Worm (Caenorhabditis elegans) whole organism, L2 larva: Measurements from ENCODE around the gene dac-1.

Experiments
- lin-11 ChIP-seq: fragments of 150-350 bp; sonication (generic microtip); optimal IDR thresholded peaks from 2 replicates; lab custom pipeline; 2014; ENCODE audit warnings: missing biosample characterization, missing genetic modification characterization, inconsistent platforms, mixed read lengths
- mdl-1 ChIP-seq, 2 experiments: fragments of 150-350 bp in 1 of 2; sonication (generic microtip) in 1 of 2; optimal IDR thresholded peaks; 2 replicates each; lab custom pipeline; 2017; ENCODE audit warnings: missing biosample characterization in 2 of 2, missing genetic modification characterization in 2 of 2

- TF ChIP-seq mdl-1 (tag; optimal IDR thresholded peaks at IDR 0.05; lab: Kevin White, UChicago), result no peak
- no peak for TF ChIP-seq lin-11 (tag; lab: Kevin White, UChicago)
These were observed 25.4 kb upstream of the dac-1 start for ce11 chrIII:790591-790990.
